Worm (Caenorhabditis elegans): ENCODE data around the gene ZK757.2.

DNA sequence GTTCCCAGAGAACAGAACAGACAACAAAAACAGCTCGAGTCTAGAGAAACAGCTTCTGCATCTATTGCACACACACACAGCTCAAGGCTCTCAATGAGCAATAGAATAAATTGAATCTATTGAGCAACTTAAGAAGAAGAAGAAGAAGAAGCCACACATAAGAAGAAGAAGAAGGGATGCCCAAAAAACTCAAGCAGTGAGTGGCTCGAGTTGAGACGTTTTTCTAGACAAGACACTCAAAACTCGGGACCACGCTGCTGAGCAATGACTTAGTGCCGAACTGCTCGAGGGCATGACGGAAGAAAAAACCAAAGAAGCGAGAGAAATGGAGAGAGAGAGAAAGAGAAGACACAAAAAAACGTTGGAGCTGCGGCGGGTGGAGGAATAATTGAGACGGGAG lies 26.6 kb upstream of the ZK757.2 start:
- TF ChIP-seq W03F9.2 (tag; optimal IDR thresholded peaks at IDR 0.05) (no peak), dao-5 (tag; optimal IDR thresholded peaks at IDR 0.05) (no peak)
